Fruit fly (Drosophila melanogaster) Kc167 (cell line): ENCODE results near the gene Polr2M.

Experiments
- Myc ChIP-seq: fragments of >200 bp; optimal IDR thresholded peaks from 2 replicates; lab custom pipeline; 2017; ENCODE audit warnings: missing external identifiers
- Sin3A ChIP-seq: fragments of >200 bp; optimal IDR thresholded peaks from 2 replicates; lab custom pipeline; 2018; ENCODE audit warnings: missing external identifiers
- h ChIP-seq: fragments of >200 bp; optimal IDR thresholded peaks from 3 replicates; lab custom pipeline; 2018; ENCODE audit warnings: missing external identifiers
- insv ChIP-seq: fragments of >200 bp; optimal IDR thresholded peaks from 3 replicates; lab custom pipeline; 2018; ENCODE audit warnings: missing external identifiers
- psq ChIP-seq: fragments of >200 bp; optimal IDR thresholded peaks from 2 replicates; lab custom pipeline; 2017; ENCODE audit warnings: missing external identifiers
- ttk ChIP-seq: sonication (Bioruptor generic); optimal IDR thresholded peaks from 2 replicates; lab custom pipeline; 2017; ENCODE audit warnings: missing external identifiers

Gene Polr2M

DNA sequence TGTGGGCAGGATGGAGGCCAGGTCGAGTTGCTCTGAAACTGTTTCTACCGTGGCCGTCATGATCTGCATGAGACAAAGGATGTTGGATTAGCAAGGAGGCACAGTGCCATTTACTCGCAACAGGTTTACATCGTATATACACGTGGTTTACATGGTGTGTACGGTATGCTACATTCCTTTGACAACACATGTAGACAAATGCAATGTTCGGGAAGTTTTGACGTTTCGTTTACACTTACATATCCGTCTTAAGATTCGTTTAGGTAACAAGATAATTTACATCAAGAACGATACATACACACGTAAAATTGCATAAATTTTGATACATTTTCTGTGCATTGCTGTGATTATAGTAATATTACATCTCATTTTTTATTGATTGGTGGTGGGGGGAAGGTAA, 9.7 kb downstream of the Polr2M start:
- TF ChIP-seq Myc (no peak), Sin3A (lab: Kevin White, UChicago) (no peak), insv (no peak), psq (lab: Kevin White, UChicago) (no peak), h (lab: Kevin White, UChicago) (no peak), ttk (no peak)

DNA sequence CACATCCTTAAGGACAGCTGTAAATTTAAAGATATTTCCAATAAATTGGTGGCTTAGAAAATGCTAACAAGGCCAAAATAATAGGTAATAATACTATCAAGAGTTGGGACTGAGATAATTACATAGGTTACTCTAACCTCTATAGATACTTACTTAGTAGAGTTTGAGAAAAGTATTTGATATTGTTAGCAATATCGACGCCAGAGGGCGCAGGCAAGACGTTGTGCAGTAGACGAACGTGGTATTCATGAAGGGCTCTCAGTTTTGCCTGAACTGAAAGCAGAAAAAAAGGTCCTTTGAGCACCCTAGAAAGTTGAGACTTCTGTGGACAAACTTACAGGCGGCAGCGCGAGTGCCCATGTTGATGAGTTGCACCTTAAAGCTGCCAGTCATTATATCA, 16.1 kb downstream of the Polr2M start:
- no peak for TF ChIP-seq insv
- no peak for TF ChIP-seq ttk
- no peak for TF ChIP-seq h (lab: Kevin White, UChicago)
- TF ChIP-seq Myc: no peak
- TF ChIP-seq Sin3A (lab: Kevin White, UChicago): no peak
- TF ChIP-seq psq (lab: Kevin White, UChicago): no peak

DNA sequence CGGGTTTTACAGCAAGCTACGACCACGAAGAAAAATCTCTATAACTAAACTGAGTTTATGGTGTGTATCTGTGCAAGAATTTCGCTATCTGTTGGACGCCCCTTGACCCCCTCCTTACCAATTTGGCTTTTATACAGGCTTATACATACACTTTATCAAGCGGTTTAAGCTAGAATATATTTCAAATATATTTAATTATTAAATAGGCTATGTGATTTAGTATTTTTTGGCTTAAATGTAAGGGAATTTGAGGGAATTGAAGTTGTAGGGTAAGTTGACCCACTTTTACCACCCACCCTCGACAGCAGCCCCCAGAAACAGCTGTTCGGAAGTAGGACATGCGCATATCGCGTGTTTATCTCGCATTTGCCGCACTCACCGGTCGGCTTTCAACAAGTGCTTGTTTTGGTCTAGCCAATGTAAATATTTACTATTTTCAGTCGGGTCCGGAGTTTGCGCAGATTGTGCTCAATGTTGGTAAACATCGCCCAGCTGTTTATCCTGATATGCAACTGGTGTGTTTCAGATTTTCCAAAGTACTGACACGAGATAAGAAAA, 16.9 kb downstream of the Polr2M start, which contains the start of gene unc79:
TSS of gene unc79 (minus strand) at position 51 of the 558 bp plus-strand sequence.
- TF ChIP-seq psq (lab: Kevin White, UChicago): no peak
- no peak for TF ChIP-seq ttk
- TF ChIP-seq h (lab: Kevin White, UChicago): no peak
- TF ChIP-seq Sin3A (lab: Kevin White, UChicago): no peak
- no peak for TF ChIP-seq Myc
- TF ChIP-seq insv: no peak

DNA sequence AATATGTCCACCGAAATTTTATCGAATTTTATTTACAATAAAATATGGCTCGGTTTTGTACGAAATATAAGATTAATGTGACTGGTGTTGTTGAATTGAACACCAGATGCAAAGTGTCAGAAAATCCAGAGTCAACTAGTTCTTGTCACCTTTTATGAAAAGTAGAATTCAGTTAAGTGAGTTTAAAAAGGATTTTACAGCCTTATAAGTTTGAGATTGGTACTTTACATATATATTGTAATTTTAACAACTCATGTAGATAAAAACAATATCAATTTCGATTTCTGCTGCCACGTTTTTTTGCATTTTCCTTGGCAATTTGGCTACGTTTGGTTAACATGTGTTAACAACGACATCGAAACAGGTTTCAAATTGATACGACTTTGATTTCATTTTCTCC, 18.8 kb downstream of the Polr2M start, which contains the start of gene CG5217:
TSS of gene CG5217 (minus strand) at position 101 of the 400 bp plus-strand sequence.
- TF ChIP-seq h (lab: Kevin White, UChicago): no peak
- no peak for TF ChIP-seq Sin3A (lab: Kevin White, UChicago)
- TF ChIP-seq ttk: no peak
- TF ChIP-seq insv: no peak
- TF ChIP-seq psq (lab: Kevin White, UChicago): no peak
- no peak for TF ChIP-seq Myc

DNA sequence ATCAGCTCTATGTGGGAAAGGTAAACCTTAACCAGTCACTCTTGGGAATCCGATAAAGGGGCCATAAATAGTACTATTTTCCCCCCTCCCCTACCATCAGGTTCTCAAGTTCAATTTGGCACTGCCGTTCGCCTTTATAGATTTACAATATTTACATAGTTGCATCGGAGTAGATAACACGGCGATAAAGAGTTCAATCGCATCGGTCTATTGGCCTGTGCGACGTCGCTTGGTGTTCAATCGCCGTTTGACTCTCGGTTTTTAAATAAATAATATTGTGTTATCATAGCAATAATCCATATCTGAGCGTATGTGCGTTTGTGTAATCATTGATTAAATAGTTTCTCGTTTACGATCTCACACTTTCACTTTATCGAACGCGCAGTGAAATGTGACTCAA, 20.8 kb downstream of the Polr2M start:
- no peak for TF ChIP-seq Myc
- no peak for TF ChIP-seq psq (lab: Kevin White, UChicago)
- no peak for TF ChIP-seq insv
- TF ChIP-seq ttk: no peak
- TF ChIP-seq Sin3A (lab: Kevin White, UChicago): no peak
- no peak for TF ChIP-seq h (lab: Kevin White, UChicago)

DNA sequence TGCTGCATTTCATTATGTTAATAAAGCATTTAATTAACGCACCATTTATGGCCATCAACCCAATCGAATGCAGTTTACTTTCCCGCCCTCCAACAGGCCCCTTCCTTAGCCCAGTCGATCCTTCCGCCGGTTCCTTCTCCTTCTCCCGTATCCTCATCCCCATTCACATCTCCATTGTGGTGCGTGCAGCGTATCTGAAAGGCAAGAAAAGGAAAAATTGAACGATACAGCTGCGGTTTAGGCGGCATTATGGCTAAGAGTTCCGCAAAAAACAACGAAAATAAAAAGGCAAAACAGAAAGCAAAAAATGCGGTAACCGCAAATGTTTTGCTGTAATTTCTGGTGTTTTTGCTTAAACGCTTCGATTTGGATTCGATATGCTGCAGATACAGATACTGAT, 24.7 kb downstream of the Polr2M start:
- TF ChIP-seq Sin3A (lab: Kevin White, UChicago) (no peak), psq (lab: Kevin White, UChicago) (no peak), h (lab: Kevin White, UChicago) (no peak), insv (no peak), ttk (no peak), Myc (no peak)

DNA sequence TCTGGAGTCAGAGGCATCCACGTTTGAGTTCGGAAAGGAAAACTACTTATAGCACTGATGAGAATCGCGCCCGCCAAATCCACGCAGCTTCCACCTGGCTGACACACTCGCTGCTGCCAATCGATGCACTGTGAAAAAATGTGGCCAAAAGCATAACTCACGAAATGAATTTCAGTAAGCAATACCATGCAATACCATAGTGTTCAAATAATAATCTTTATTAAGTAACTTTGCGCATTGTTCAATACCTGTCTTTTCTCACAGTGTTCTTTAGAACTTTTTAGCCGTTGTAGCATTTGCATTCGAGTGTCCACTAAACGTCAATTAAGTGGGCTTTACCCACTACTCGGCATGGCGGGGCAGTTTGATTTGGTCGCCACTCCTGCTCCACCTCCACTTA, 26.0 kb downstream of the Polr2M start:
- TF ChIP-seq insv (no peak), Sin3A (lab: Kevin White, UChicago) (no peak), Myc (no peak), psq (lab: Kevin White, UChicago) (no peak)

DNA sequence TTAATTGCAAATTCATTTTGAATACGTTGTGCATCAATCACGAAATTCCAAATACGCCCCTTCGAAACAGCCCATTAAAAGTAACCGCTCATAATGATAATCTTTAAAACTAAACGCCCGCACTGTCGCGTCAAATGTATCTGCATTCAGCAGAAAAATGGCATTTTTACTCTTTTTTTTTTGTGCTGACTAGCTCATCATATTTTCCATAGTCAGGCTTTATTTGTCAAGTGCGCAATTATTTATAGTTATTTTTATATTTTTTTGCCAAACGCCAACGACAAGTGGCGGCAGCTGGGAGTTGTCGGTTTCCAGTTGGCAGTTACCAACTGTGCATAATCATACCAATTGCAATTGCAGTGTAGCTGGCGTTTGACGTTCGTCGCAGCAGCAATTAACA, 27.2 kb downstream of the Polr2M start, which contains the start of gene CG14280:
TSS of gene CG14280 (plus strand) at position 301 of the 400 bp plus-strand sequence.
- TF ChIP-seq insv: no peak
- no peak for TF ChIP-seq h (lab: Kevin White, UChicago)
- TF ChIP-seq Myc: no peak
- TF ChIP-seq psq (lab: Kevin White, UChicago): no peak
- TF ChIP-seq Sin3A (lab: Kevin White, UChicago): no peak
- no peak for TF ChIP-seq ttk

DNA sequence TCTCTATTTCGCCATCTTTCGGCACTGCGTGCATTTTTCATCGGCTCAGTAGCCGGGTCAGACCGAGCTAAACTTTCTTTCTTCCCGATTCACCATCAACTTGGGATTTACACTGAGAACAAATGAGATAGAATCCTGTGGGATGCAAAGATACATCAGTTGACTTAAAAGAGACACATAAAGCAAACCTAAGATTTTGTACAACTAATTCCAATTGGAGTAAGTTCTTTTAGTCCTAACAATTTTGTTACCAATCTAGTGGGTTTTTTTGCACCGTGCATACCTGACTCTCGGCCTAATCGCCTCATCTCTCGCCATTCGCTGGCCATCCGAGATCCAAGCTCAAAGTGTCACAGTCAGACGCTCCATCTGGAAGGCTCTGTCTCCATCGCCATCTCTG, 35.5 kb downstream of the Polr2M start:
- TF ChIP-seq h (lab: Kevin White, UChicago): no peak
- no peak for TF ChIP-seq ttk
- TF ChIP-seq Myc: no peak
- no peak for TF ChIP-seq Sin3A (lab: Kevin White, UChicago)

DNA sequence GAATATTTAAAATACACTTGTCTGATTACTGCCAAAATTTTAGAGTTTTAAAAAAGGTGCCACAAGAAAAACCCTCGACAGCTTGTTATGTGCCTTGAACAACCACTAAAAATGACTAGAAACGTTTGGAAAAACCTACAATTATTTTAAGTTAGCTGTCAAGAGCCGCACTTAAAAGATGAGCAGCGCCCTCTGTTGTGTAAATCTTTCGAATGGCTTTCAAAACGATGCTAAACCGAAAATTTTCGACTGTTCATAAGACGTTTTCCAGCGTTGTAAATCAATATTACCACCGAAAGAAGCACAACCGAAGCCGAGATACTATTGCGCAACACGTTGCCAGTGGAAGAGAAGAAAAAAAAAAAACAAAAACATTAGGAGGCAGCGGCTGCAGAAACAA, 41.9 kb downstream of the Polr2M start:
- TF ChIP-seq ttk: no peak
- no peak for TF ChIP-seq insv
- TF ChIP-seq Sin3A (lab: Kevin White, UChicago): no peak
- no peak for TF ChIP-seq psq (lab: Kevin White, UChicago)
- TF ChIP-seq h (lab: Kevin White, UChicago): no peak
- no peak for TF ChIP-seq Myc

DNA sequence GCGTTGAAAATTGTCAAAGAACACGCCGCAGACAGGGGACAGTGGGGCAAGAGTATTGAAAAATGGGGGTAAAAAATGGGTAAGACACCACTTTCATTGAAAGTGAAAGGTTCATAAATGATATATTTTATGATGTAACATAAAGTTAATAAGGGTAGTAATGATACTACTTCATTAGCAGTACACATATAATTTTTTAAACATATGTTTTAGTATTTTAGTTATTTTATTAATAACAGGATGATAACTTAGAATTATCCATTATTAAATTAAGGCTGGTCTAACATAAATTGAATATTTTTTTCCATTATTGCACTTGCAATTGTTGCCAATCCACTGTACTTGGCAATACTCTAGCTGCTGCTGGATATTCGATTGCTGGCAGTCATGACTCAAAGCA, 44.8 kb downstream of the Polr2M start:
- TF ChIP-seq insv (no peak), psq (lab: Kevin White, UChicago) (no peak), ttk (no peak)

DNA sequence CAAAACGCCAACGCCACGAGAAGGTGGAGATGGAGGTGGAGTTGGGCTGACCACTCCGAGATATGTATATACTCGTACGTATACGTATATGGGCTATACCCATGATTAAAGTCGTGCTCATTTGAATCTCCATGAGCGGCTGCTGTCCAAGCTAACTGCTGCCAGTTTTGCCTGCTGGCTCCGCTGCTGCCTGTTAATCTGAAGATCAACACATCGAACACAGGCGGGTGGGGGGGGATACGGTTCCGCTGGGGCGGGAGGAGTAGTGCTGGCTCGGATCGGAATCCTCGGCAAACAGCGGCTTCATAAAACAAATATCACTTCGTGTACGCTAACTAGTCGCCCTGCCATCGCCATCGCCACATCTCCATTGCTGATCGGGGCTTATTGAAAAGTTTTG, 46.9 kb downstream of the Polr2M start:
- TF ChIP-seq Myc (no peak), insv (no peak), psq (lab: Kevin White, UChicago) (no peak), h (lab: Kevin White, UChicago) (no peak), Sin3A (lab: Kevin White, UChicago) (no peak), ttk (no peak)
